Worm (Caenorhabditis elegans) whole organism, L3 larva: ENCODE data around the gene afmd-1.

Source experiments
- ZK546.5 ChIP-seq: sonication (generic microtip); optimal IDR thresholded peaks from 2 replicates; lab custom pipeline; 2017; ENCODE audit warnings: missing biosample characterization, missing genetic modification characterization
- ceh-9 ChIP-seq: sonication (generic microtip); optimal IDR thresholded peaks from 2 replicates; lab custom pipeline; 2018; ENCODE audit warnings: missing biosample characterization, missing genetic modification characterization
- nfya-1 ChIP-seq: sonication (generic microtip); optimal IDR thresholded peaks from 2 replicates; lab custom pipeline; 2017; ENCODE audit warnings: missing genetic modification characterization, mild to moderate bottlenecking, missing compliant biosample characterization, antibody characterized with exemption, moderate library complexity; ENCODE audit not compliant: insufficient read depth
- nhr-237 ChIP-seq: fragments of 150-350 bp; optimal IDR thresholded peaks from 2 replicates; lab custom pipeline; 2014; ENCODE audit warnings: missing biosample characterization, missing genetic modification characterization
- nhr-28 ChIP-seq: fragments of 150-350 bp; optimal IDR thresholded peaks from 2 replicates; lab custom pipeline; 2014; ENCODE audit warnings: missing biosample characterization, missing genetic modification characterization
- nhr-77 ChIP-seq: fragments of 150-350 bp; optimal IDR thresholded peaks from 2 replicates; lab custom pipeline; 2014; ENCODE audit warnings: missing biosample characterization, missing genetic modification characterization
- snpc-4 ChIP-seq: fragments of 150-350 bp; optimal IDR thresholded peaks from 2 replicates; lab custom pipeline; 2014; ENCODE audit warnings: missing biosample characterization, missing genetic modification characterization

DNA sequence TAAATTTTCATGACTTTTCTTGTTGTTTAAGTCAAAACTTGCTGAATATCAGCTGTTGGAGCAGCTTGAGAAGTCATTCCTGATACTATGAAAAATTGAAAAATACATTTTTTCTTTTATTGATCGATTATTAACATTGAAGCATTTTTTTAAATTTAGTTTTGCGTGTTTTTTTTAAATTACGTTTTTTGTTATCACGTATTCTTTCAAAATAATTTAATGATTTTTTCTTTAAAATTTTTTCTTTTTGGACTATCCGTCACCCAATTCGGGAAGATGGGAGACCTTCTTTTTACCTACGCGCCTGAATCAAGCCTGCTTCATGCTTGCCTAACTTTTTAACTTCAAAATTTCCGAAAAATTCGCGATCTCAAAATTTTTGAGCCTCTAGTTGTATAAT, 50.1 kb downstream of the afmd-1 start, which contains the start of gene F42C5.5:
- TF ChIP-seq nhr-237 (tag; lab: Kevin White, UChicago) (no peak), nhr-77 (tag; lab: Kevin White, UChicago) (no peak), nhr-28 (tag; lab: Kevin White, UChicago) (no peak), ZK546.5 (tag; lab: Kevin White, UChicago) (no peak), ceh-9 (tag; lab: Kevin White, UChicago) (no peak), nfya-1 (no peak), snpc-4 (tag; lab: Kevin White, UChicago) (no peak)
